Worm (Caenorhabditis elegans): ENCODE measurements around the gene F59F5.4.

Gene F59F5.4

ce11 chrX:10542313-10543048 lies at the start of gene F59F5.4, which contains the start of gene F59F5.3:
F59F5.4 (plus strand) TSS chrX:10542998.
F59F5.3 (minus strand) TSS chrX:10542413.
- TF ChIP-seq ztf-29 (GFP tag; IDR thresholded peaks at IDR 0.05) (no peak), tab-1 (GFP tag; IDR thresholded peaks at IDR 0.05) (no peak), T22C8.4 (GFP tag; IDR thresholded peaks at IDR 0.05) (no peak), ref-1 (GFP tag; conservative IDR thresholded peaks at IDR 0.05) (no peak)

- TF ChIP-seq flt-1 (GFP tag; IDR thresholded peaks at IDR 0.05), result no peak
Measured at ce11 chrX:10499590-10499989, 43.2 kb upstream of the F59F5.4 start, which contains the start of gene vab-3. vab-3 (plus strand) TSS chrX:10499890.

- TF ChIP-seq klf-2 (GFP tag; conservative IDR thresholded peaks at IDR 0.05), result no peak
- TF ChIP-seq tab-1 (GFP tag; IDR thresholded peaks at IDR 0.05), result no peak
- TF ChIP-seq flt-1 (GFP tag; IDR thresholded peaks at IDR 0.05), result no peak
- TF ChIP-seq ref-1 (GFP tag; conservative IDR thresholded peaks at IDR 0.05), result no peak
- no peak for TF ChIP-seq med-1 (GFP tag; optimal IDR thresholded peaks at IDR 0.05; ENCODE audit: insufficient read depth)
- TF ChIP-seq cog-1 (tag; optimal IDR thresholded peaks at IDR 0.05), result no peak
- no peak for TF ChIP-seq T22C8.4 (GFP tag; IDR thresholded peaks at IDR 0.05)
- no peak for TF ChIP-seq ztf-23 (GFP tag; IDR thresholded peaks at IDR 0.05)
- TF ChIP-seq ztf-29 (GFP tag; IDR thresholded peaks at IDR 0.05), result no peak
Measured at ce11 chrX:10503393-10503792, 39.4 kb upstream of the F59F5.4 start.

- TF ChIP-seq ref-1 (GFP tag; conservative IDR thresholded peaks at IDR 0.05), result no peak
- TF ChIP-seq ztf-29 (GFP tag; IDR thresholded peaks at IDR 0.05), result no peak
- no peak for TF ChIP-seq flt-1 (GFP tag; IDR thresholded peaks at IDR 0.05)
- TF ChIP-seq ztf-23 (GFP tag; IDR thresholded peaks at IDR 0.05), result no peak
- TF ChIP-seq cog-1 (tag; optimal IDR thresholded peaks at IDR 0.05), result no peak
- no peak for TF ChIP-seq tab-1 (GFP tag; IDR thresholded peaks at IDR 0.05)
- no peak for TF ChIP-seq med-1 (GFP tag; optimal IDR thresholded peaks at IDR 0.05; ENCODE audit: insufficient read depth)
- no peak for TF ChIP-seq klf-2 (GFP tag; conservative IDR thresholded peaks at IDR 0.05)
- TF ChIP-seq T22C8.4 (GFP tag; IDR thresholded peaks at IDR 0.05), result no peak
Measured at ce11 chrX:10505193-10505592, 37.6 kb upstream of the F59F5.4 start.

DNA sequence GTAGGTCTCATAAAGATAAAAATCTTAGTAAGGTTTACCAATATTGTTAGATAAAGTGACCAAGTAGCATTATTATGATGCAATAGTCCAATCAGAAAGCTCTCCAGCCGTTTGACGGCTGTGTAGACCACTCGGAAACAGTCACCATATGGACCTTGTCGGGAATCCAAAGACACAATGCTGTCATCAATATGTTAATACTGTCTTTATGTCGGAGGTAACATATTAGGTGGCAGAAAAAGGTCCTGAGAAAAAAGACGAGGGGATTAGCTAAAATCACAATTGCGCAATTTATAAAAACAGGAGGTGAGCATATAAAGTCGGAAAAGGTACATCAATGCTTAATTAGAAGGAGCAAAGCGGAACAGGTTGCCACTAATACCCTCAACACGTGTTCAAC lies 34.8 kb upstream of the F59F5.4 start:
- TF ChIP-seq klf-2 (GFP tag; conservative IDR thresholded peaks at IDR 0.05) (no peak), med-1 (GFP tag; optimal IDR thresholded peaks at IDR 0.05; ENCODE audit: insufficient read depth) (no peak), ztf-29 (GFP tag; IDR thresholded peaks at IDR 0.05) (no peak), flt-1 (GFP tag; IDR thresholded peaks at IDR 0.05) (no peak), ztf-23 (GFP tag; IDR thresholded peaks at IDR 0.05) (no peak), T22C8.4 (GFP tag; IDR thresholded peaks at IDR 0.05) (no peak), ref-1 (GFP tag; conservative IDR thresholded peaks at IDR 0.05) (no peak), cog-1 (tag; optimal IDR thresholded peaks at IDR 0.05) (no peak), tab-1 (GFP tag; IDR thresholded peaks at IDR 0.05) (no peak)

DNA sequence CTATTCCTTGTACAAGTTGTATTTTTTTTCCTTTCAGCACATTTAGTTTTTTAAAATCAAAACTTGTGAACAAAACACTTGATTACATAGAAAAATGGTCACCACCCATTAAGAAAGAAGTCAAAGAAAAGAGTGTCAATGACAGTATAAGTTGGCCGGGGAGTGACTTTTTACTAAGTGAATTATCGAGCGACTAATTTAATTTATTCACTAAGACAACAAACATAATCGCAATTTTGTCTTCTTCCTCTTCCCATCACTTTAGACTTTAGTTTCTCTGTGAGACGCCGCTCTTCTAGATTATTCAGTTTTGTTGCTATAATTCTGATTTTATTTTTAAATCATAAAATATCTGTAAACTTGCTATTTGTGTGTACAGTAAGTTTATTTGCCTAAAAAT lies 28.7 kb upstream of the F59F5.4 start:
- no peak for TF ChIP-seq flt-1 (GFP tag; IDR thresholded peaks at IDR 0.05)
- TF ChIP-seq med-1 (GFP tag; optimal IDR thresholded peaks at IDR 0.05; ENCODE audit: insufficient read depth), result no peak
- no peak for TF ChIP-seq cog-1 (tag; optimal IDR thresholded peaks at IDR 0.05)
- TF ChIP-seq T22C8.4 (GFP tag; IDR thresholded peaks at IDR 0.05), result no peak
- no peak for TF ChIP-seq tab-1 (GFP tag; IDR thresholded peaks at IDR 0.05)
- TF ChIP-seq ztf-29 (GFP tag; IDR thresholded peaks at IDR 0.05), result no peak
- no peak for TF ChIP-seq ref-1 (GFP tag; conservative IDR thresholded peaks at IDR 0.05)
- no peak for TF ChIP-seq klf-2 (GFP tag; conservative IDR thresholded peaks at IDR 0.05)
- TF ChIP-seq ztf-23 (GFP tag; IDR thresholded peaks at IDR 0.05), result no peak

DNA sequence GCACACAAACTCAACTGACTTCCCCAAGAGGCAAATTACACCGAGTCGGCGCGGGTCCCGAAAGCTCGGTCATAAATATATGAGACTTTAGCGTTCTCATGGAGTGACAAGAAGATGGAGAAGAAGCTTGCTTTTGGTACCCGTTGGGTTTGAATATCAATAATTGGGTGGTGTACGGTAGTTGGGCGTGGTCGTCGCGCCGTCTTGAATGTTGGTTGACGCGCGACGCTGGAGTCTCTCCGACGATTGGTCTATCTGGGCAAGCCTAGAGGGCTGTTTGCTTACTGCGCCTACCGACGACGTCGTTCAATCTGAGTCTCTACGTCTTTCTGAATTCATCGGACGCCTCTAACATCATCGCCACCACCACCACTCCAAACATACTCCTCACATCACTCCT lies 28.0 kb upstream of the F59F5.4 start:
- TF ChIP-seq flt-1 (GFP tag; IDR thresholded peaks at IDR 0.05) (no peak), T22C8.4 (GFP tag; IDR thresholded peaks at IDR 0.05) (no peak), cog-1 (tag; optimal IDR thresholded peaks at IDR 0.05) (no peak), klf-2 (GFP tag; conservative IDR thresholded peaks at IDR 0.05) (no peak), tab-1 (GFP tag; IDR thresholded peaks at IDR 0.05) (no peak), med-1 (GFP tag; optimal IDR thresholded peaks at IDR 0.05; ENCODE audit: insufficient read depth) (no peak), ref-1 (GFP tag; conservative IDR thresholded peaks at IDR 0.05) (no peak), ztf-23 (GFP tag; IDR thresholded peaks at IDR 0.05) (no peak), ztf-29 (GFP tag; IDR thresholded peaks at IDR 0.05) (no peak)

- TF ChIP-seq med-1 (GFP tag; optimal IDR thresholded peaks at IDR 0.05; ENCODE audit: insufficient read depth), result no peak
- no peak for TF ChIP-seq cog-1 (tag; optimal IDR thresholded peaks at IDR 0.05)
- TF ChIP-seq ref-1 (GFP tag; conservative IDR thresholded peaks at IDR 0.05), result no peak
- no peak for TF ChIP-seq tab-1 (GFP tag; IDR thresholded peaks at IDR 0.05)
- TF ChIP-seq T22C8.4 (GFP tag; IDR thresholded peaks at IDR 0.05), result no peak
- TF ChIP-seq klf-2 (GFP tag; conservative IDR thresholded peaks at IDR 0.05), result no peak
- no peak for TF ChIP-seq ztf-23 (GFP tag; IDR thresholded peaks at IDR 0.05)
- TF ChIP-seq ztf-29 (GFP tag; IDR thresholded peaks at IDR 0.05), result no peak
Measured at ce11 chrX:10516549-10516948, 26.2 kb upstream of the F59F5.4 start.

DNA sequence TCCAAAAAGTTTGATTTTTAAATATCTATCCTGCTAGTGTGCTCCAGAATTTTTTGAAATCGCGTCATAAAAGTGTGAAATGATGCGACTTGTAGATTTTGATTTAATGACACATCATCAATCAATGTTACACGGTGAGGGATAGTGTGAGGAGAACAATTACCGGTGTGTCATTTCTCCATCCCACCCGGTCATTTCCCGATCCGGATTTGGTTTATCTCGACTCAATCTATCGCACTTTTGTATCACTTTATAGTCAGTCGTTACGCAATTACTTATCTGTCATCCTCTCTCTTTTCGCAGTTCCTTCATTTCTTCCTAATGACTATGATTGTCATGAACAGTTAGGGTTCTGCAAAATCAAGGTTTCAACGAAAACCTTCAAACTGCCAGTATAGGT lies 22.6 kb upstream of the F59F5.4 start:
- TF ChIP-seq cog-1 (tag; optimal IDR thresholded peaks at IDR 0.05) (no peak), flt-1 (GFP tag; IDR thresholded peaks at IDR 0.05) (no peak), T22C8.4 (GFP tag; IDR thresholded peaks at IDR 0.05) (no peak), klf-2 (GFP tag; conservative IDR thresholded peaks at IDR 0.05) (no peak), med-1 (GFP tag; optimal IDR thresholded peaks at IDR 0.05; ENCODE audit: insufficient read depth) (no peak), tab-1 (GFP tag; IDR thresholded peaks at IDR 0.05) (no peak), ztf-29 (GFP tag; IDR thresholded peaks at IDR 0.05) (no peak), ref-1 (GFP tag; conservative IDR thresholded peaks at IDR 0.05) (no peak), ztf-23 (GFP tag; IDR thresholded peaks at IDR 0.05) (no peak)

DNA sequence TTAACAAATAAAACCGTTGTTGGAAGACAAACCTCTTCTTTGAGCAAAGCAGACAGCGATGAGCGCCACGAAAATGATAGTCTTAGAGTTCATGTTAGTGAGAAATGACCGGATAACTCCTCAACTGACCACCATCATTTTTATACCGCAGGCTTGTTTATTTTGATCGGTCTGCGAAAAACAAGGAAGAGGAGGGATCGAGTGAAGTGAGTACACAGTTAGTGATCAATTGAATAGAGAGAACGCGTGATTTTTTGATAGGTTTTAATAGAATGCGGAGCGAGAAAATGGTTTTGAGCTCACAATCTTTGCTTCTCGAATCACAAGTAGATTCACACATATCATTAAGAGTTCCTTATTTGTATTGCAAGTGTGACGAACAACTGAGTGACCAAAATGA lies 21.5 kb upstream of the F59F5.4 start, which contains the start of gene F14F3.4:
TSS of gene F14F3.4 (minus strand) at position 101 of the 400 bp plus-strand sequence.
- TF ChIP-seq flt-1 (GFP tag; IDR thresholded peaks at IDR 0.05) (no peak), med-1 (GFP tag; optimal IDR thresholded peaks at IDR 0.05; ENCODE audit: insufficient read depth) (no peak), T22C8.4 (GFP tag; IDR thresholded peaks at IDR 0.05) (no peak), tab-1 (GFP tag; IDR thresholded peaks at IDR 0.05) (no peak), ztf-29 (GFP tag; IDR thresholded peaks at IDR 0.05) (no peak), ref-1 (GFP tag; conservative IDR thresholded peaks at IDR 0.05) (no peak), ztf-23 (GFP tag; IDR thresholded peaks at IDR 0.05) (no peak), cog-1 (tag; optimal IDR thresholded peaks at IDR 0.05) (no peak), klf-2 (GFP tag; conservative IDR thresholded peaks at IDR 0.05) (no peak)

Data from whole organism, midembryonic.